Worm (Caenorhabditis elegans) whole organism, late embryonic: ENCODE measurements around the gene str-82.

Source experiments
- F13H6.1 ChIP-seq: sonication (generic microtip); optimal IDR thresholded peaks from 2 replicates; lab custom pipeline; 2016; ENCODE audit warnings: missing genetic modification characterization, missing compliant biosample characterization
- ama-1 ChIP-seq: fragments of 150-350 bp; optimal IDR thresholded peaks from 2 replicates; lab custom pipeline; 2014
- ceh-48 ChIP-seq: sonication (generic microtip); optimal IDR thresholded peaks from 2 replicates; lab custom pipeline; 2016; ENCODE audit warnings: missing genetic modification characterization, inconsistent platforms, missing compliant biosample characterization
- elt-2 ChIP-seq: sonication (generic microtip); optimal IDR thresholded peaks from 2 replicates; lab custom pipeline; 2016; ENCODE audit warnings: missing genetic modification reagents, missing genetic modification characterization, missing compliant biosample characterization
- hlh-13 ChIP-seq: fragments of 200-800 bp; sonication (Bioruptor generic); optimal IDR thresholded peaks from 2 replicates; lab custom pipeline; 2018; ENCODE audit warnings: mild to moderate bottlenecking, missing genetic modification characterization, missing compliant biosample characterization
- hlh-30 ChIP-seq: sonication (generic microtip); optimal IDR thresholded peaks from 2 replicates; lab custom pipeline; 2017; ENCODE audit warnings: antibody characterized with exemption, missing genetic modification characterization, missing compliant biosample characterization; ENCODE audit not compliant: insufficient read depth
- madf-2 ChIP-seq: sonication (generic microtip); optimal IDR thresholded peaks from 2 replicates; lab custom pipeline; 2017; ENCODE audit warnings: missing genetic modification characterization, missing compliant biosample characterization
- mec-3 ChIP-seq: sonication (generic microtip); optimal IDR thresholded peaks from 2 replicates; lab custom pipeline; 2016; ENCODE audit warnings: borderline replicate concordance, missing genetic modification characterization, missing compliant biosample characterization
- pag-3 ChIP-seq: sonication (generic microtip); optimal IDR thresholded peaks from 2 replicates; lab custom pipeline; 2016; ENCODE audit warnings: missing compliant biosample characterization, missing genetic modification characterization, borderline replicate concordance
- sox-4 ChIP-seq: sonication (generic microtip); optimal IDR thresholded peaks from 2 replicates; lab custom pipeline; 2017; ENCODE audit warnings: mild to moderate bottlenecking, missing genetic modification characterization, inconsistent platforms, missing compliant biosample characterization
- ttx-3 ChIP-seq: sonication (generic microtip); optimal IDR thresholded peaks from 2 replicates; lab custom pipeline; 2016; ENCODE audit warnings: missing genetic modification reagents, missing genetic modification characterization, missing compliant biosample characterization
- unc-3 ChIP-seq, 2 experiments: fragments of 200-800 bp in 1 of 2; sonication (Bioruptor generic) in 1 of 2; sonication (generic microtip) in 1 of 2; conservative IDR thresholded peaks in 1 of 2; optimal IDR thresholded peaks in 1 of 2; 2 replicates each; pipeline versions ENCODE4 v1.3.6 to Lab custom; 2016 to 2022; ENCODE audit warnings: missing compliant biosample characterization in 2 of 2, missing genetic modification characterization in 2 of 2, missing genetic modification reagents in 1 of 2

ce11 chrV:4024777-4025176 is 50.3 kb downstream of the str-82 start, which contains the start of gene K09D9.1:
- no peak for TF ChIP-seq elt-2 (tag; lab: Kevin White, UChicago)
- no peak for TF ChIP-seq hlh-13 (GFP tag; lab: Kevin White, UChicago)
- TF ChIP-seq sox-4 (tag; lab: Kevin White, UChicago) = no peak
- no peak for TF ChIP-seq pag-3 (tag; lab: Kevin White, UChicago)
- no peak for TF ChIP-seq ama-1 (lab: Kevin White, UChicago)
- TF ChIP-seq unc-3 (GFP tag; conservative IDR thresholded peaks at IDR 0.05; lab: Robert Waterston, UW) = no peak
- TF ChIP-seq unc-3 (tag; optimal IDR thresholded peaks at IDR 0.05; lab: Kevin White, UChicago) = no peak
- no peak for TF ChIP-seq ceh-48
- no peak for TF ChIP-seq F13H6.1 (tag; lab: Kevin White, UChicago)
- no peak for TF ChIP-seq ttx-3 (tag; lab: Kevin White, UChicago)
- TF ChIP-seq mec-3 (tag; lab: Kevin White, UChicago) = no peak
- no peak for TF ChIP-seq madf-2 (tag; lab: Kevin White, UChicago)
- no peak for TF ChIP-seq hlh-30 (tag; lab: Kevin White, UChicago)
